Fruit fly (Drosophila melanogaster) ovary, adult (tissue): ENCODE data around the gene wrm1.
A peak's percentile ranks its signal among the peaks of the same experiment; 100 is the strongest.

Experiments used
- CG17801 ChIP-seq: fragments of 200-800 bp; optimal IDR thresholded peaks from 2 replicates; lab custom pipeline; 2019; ENCODE audit warnings: missing biosample characterization, mild to moderate bottlenecking, missing genetic modification characterization, moderate library complexity; ENCODE audit not compliant: partially characterized antibody

The wrm1 gene

dm6 chr3L:7356386-7357117 is 21.5 kb upstream of the wrm1 start, which contains the start of gene CTCF:
Gene CTCF, minus strand, starts transcription at chr3L:7356713.
- TF ChIP-seq CG17801 (GFP tag; lab: Kevin White, UChicago): peak; percentile 31

DNA sequence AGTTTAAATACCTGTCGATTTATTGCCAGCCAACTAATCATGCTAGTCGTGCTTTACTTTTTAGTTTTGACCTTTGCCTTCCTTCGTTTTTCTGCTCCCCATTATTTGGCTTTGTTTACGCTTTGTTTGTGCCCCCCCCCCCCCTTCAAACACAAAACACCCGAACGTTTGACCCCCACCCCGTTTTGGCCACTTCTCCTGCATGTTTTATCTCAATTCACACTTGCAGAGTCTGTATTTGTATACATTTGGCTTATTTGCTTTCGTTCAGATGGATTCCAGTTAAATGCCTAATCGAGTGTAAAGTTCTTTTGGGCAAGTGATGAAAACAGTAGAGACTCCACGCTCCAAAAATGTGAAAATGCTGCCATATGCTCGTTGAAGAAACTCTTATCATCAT is 14.3 kb upstream of the wrm1 start:
- TF ChIP-seq CG17801 (GFP tag; lab: Kevin White, UChicago): no peak

DNA sequence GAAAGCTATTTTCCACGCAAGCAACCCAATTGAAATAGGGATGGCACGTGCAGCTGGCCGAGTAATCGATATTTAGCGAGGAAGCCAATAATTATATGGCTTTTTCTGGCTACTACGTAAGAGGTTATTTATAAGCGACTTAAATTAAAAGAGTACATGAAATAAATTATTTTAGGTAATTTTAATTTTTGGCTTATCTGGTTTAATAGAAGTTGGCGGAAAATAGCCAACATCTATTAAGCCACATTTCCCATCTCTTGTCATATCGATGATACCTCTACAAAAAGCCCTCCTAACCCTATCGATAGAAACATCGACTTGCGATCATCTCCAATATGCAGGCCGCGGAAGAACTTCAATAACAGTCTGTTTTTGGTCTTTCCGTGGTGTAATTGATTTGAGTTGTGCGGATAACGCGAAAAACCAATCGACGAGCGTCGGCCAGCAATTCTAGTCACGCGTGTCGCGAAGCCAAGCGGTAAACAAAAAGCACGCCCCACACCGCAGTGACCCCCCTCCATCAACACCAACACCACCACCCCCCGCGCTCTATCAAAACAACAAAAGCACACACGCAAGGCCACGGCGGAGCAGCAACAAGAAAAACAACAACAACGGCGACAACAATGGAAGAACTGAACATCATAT is 13.1 kb upstream of the wrm1 start, which contains the start of the genes Srp19 and qm:
Gene Srp19, minus strand, starts transcription at position 51 of the 648 bp plus-strand sequence.
Gene qm, plus strand, starts transcription at position 330 of the 648 bp plus-strand sequence.
- peak; percentile 45 for TF ChIP-seq CG17801 (GFP tag; lab: Kevin White, UChicago)

dm6 chr3L:7346951-7347350 is 11.9 kb upstream of the wrm1 start, which contains the start of gene CG14834:
Gene CG14834, minus strand, starts transcription at chr3L:7347123.
- TF ChIP-seq CG17801 (GFP tag; lab: Kevin White, UChicago): no peak

DNA sequence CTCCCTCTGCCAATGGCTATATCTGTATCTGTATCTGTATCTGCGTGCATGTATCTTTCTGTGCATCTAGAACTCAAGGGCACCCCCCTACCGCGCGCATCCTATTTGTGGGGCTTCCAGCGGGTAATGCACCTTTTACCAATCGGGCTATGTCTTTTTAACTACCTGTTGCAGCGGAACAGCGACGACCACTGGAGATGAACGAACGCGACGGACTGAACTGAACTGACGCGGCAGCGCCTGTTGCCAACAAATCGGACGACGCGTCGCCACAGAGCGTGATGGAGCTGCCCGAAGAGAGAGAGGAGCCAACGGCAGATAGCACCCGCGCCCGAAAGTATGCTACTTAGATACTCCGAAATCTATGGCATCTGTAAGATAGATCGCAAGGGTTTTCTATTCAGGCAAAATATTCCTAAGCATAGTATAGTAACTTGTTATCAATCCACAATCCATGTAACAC is 10.0 kb upstream of the wrm1 start, which contains the start of gene Cln7:
Gene Cln7, minus strand, starts transcription at position 219 of the 463 bp plus-strand sequence.
- peak; percentile 90 for TF ChIP-seq CG17801 (GFP tag; lab: Kevin White, UChicago)

dm6 chr3L:7344001-7344400 is 9.0 kb upstream of the wrm1 start:
- no peak for TF ChIP-seq CG17801 (GFP tag; lab: Kevin White, UChicago)

- peak; percentile 32 for TF ChIP-seq CG17801 (GFP tag; lab: Kevin White, UChicago)
Measured at dm6 chr3L:7339216-7339742, 4.3 kb upstream of the wrm1 start, which contains the start of the genes lark and eco. Gene lark, plus strand, starts transcription at chr3L:7339266. Gene eco, minus strand, starts transcription at chr3L:7339340.

dm6 chr3L:7338786-7339185 is 3.8 kb upstream of the wrm1 start:
- TF ChIP-seq CG17801 (GFP tag; lab: Kevin White, UChicago): no peak

DNA sequence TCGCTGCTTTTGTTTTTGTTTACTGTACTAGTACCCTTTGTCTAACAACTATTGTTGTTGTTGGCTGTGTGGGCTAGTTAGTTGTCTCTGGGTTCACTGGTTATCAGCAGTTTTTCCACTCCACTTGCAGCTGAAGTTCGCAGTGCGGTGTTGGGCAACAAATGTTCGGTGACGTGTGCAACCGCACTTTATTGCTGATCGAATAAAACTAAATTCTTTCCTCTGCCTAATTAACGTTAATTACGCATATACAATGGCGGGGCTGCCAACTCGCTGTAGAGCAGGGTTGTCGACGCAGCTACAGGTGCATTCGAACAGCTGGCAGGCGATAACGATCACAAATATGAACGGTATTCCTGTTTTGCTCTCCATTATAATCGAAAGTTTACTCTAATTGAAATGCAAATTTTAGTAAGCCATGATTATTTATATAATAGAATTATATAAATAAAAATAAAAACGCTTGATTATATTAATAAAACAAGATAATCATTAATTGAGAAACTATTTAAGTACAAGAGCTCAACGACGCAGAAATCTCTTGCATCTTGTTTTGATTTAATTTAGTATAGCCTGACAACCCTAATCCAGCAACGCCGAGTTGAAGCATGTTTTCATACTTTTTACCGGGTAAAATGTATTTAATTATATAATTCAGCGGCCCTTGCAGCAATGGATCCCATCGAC is 6.3 kb downstream of the wrm1 start, which contains the start of the genes mrva, CG42307 and mus312:
Gene mrva, minus strand, starts transcription at position 276 of the 687 bp plus-strand sequence.
Gene CG42307, plus strand, starts transcription at position 566 of the 687 bp plus-strand sequence.
Gene mus312, plus strand, starts transcription at position 566 of the 687 bp plus-strand sequence.
- peak; percentile 95 for TF ChIP-seq CG17801 (GFP tag; lab: Kevin White, UChicago)

DNA sequence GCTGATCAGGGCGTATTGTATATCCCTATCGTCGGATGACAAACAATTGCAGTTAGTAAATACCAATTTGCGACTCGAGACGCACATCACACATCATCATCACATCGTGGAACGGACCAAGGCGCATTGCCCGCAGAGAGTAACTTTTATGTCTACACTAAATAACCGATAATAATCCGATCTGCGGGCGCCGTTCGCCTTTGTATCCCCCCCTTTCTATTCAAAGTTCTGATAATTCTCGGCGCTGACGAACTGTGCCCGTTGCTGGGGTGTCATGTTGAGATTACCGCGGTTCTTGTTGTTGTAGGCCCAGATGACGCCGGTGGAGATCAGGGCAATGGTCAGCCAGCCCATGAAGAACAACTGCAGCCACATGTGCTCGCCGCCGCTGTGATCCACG is 8.3 kb downstream of the wrm1 start:
- no peak for TF ChIP-seq CG17801 (GFP tag; lab: Kevin White, UChicago)

dm6 chr3L:7323348-7323747 is 11.7 kb downstream of the wrm1 start, which contains the start of the genes RhoGEF4 and Rint1:
Gene RhoGEF4, minus strand, starts transcription at chr3L:7323411.
Gene Rint1, plus strand, starts transcription at chr3L:7323619.
- peak; percentile 63 for TF ChIP-seq CG17801 (GFP tag; lab: Kevin White, UChicago)

dm6 chr3L:7319768-7320167 is 15.3 kb downstream of the wrm1 start, which contains the start of gene CG8607:
Gene CG8607, plus strand, starts transcription at chr3L:7320068.
- TF ChIP-seq CG17801 (GFP tag; lab: Kevin White, UChicago): no peak

DNA sequence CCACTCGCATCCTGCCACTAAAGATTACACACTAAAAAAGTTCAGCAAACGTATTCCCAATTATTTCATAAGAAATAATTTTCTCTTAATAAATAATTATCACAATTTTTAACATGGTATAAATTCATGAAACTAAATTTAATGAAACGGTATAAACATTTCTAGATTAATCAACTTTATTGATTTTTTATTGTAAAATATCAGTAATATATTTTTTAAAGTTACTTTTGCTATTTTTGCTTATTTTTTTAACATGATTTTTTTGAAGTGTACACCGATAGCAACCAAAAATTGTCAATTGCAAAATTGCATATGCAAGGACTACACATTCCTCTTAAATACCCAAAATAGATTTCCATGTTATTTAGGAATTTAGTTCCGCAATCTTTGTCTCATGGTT is 20.9 kb downstream of the wrm1 start:
- TF ChIP-seq CG17801 (GFP tag; lab: Kevin White, UChicago): no peak

DNA sequence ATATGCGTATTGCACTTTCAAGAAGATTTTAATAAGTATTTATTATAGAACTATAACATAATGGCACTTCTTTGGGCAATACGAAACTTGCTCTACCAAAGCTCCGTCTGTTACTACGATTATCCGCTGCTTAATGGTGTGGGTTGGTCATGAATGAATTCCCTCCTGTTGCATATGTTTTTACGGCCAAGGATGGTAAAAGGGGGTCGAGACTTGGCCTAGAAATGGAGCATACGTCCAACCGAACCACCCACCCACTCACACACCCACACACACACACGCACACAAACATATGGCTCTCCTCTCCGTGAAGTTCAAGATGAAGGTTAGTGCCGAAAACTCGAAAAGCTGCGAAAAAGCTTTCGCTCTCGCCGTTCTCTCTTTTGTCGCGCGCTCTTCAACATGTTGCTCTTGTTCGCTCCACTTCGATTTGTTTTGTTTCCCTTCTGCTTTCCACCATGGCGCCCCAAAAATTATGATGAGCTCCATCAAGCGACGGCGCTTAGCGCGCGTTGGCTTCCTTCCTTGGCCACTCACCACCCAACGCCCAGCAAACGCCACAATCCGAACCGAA is 21.4 kb downstream of the wrm1 start:
- no peak for TF ChIP-seq CG17801 (GFP tag; lab: Kevin White, UChicago)
